Worm (Caenorhabditis elegans) whole organism, mixed stage, embryonic: Measurements from ENCODE around the gene W08E12.9.

Source experiments
- M03D4.4 ChIP-seq: sonication (generic microtip); optimal IDR thresholded peaks from 2 replicates; lab custom pipeline; 2017; ENCODE audit warnings: mild to moderate bottlenecking, missing genetic modification characterization, missing compliant biosample characterization
- bed-3 ChIP-seq: fragments of 200-800 bp; sonication (Bioruptor generic); optimal IDR thresholded peaks from 3 replicates; lab custom pipeline; 2018; ENCODE audit warnings: mild to moderate bottlenecking, missing genetic modification characterization, moderate library complexity, missing compliant biosample characterization
- blmp-1 ChIP-seq: fragments of 150-350 bp; optimal IDR thresholded peaks from 2 replicates; lab custom pipeline; 2014; ENCODE audit warnings: missing biosample characterization, missing genetic modification characterization
- ceh-39 ChIP-seq: fragments of 150-350 bp; optimal IDR thresholded peaks from 2 replicates; lab custom pipeline; 2014; ENCODE audit warnings: missing biosample characterization, missing genetic modification characterization
- ceh-43 ChIP-seq: fragments of 200-800 bp; sonication (Bioruptor generic); optimal IDR thresholded peaks from 2 replicates; lab custom pipeline; 2018; ENCODE audit warnings: mild to moderate bottlenecking, missing genetic modification characterization, moderate library complexity, missing compliant biosample characterization
- ceh-83 ChIP-seq: fragments of 200-800 bp; sonication (Bioruptor generic); optimal IDR thresholded peaks from 2 replicates; lab custom pipeline; 2018; ENCODE audit warnings: mild to moderate bottlenecking, missing genetic modification characterization, missing compliant biosample characterization
- ces-1 ChIP-seq: fragments of 150-350 bp; optimal IDR thresholded peaks from 2 replicates; lab custom pipeline; 2014; ENCODE audit warnings: missing biosample characterization, missing genetic modification reagents, missing genetic modification characterization
- cnd-1 ChIP-seq: fragments of 200-800 bp; sonication (Bioruptor generic); optimal IDR thresholded peaks from 2 replicates; lab custom pipeline; 2018; ENCODE audit warnings: mild to moderate bottlenecking, missing genetic modification characterization, missing compliant biosample characterization
- drap-1 ChIP-seq: fragments of 200-800 bp; sonication (Bioruptor generic); optimal IDR thresholded peaks from 3 replicates; lab custom pipeline; 2018; ENCODE audit warnings: mild to moderate bottlenecking, missing genetic modification characterization, missing compliant biosample characterization
- elt-1 ChIP-seq: sonication (generic microtip); optimal IDR thresholded peaks from 2 replicates; lab custom pipeline; 2017; ENCODE audit warnings: missing genetic modification characterization, mild to moderate bottlenecking, missing compliant biosample characterization, antibody characterized with exemption, moderate library complexity, borderline replicate concordance; ENCODE audit not compliant: insufficient read depth
- elt-3 ChIP-seq: fragments of 150-350 bp; optimal IDR thresholded peaks from 2 replicates; lab custom pipeline; 2014; ENCODE audit warnings: missing biosample characterization, missing genetic modification characterization
- flh-1 ChIP-seq: fragments of 200-800 bp; sonication (Bioruptor generic); optimal IDR thresholded peaks from 2 replicates; lab custom pipeline; 2018; ENCODE audit warnings: mild to moderate bottlenecking, missing genetic modification characterization, moderate library complexity, missing compliant biosample characterization
- ham-2 ChIP-seq: fragments of 200-800 bp; sonication (Bioruptor generic); optimal IDR thresholded peaks from 2 replicates; lab custom pipeline; 2018; ENCODE audit warnings: mild to moderate bottlenecking, missing genetic modification characterization, missing compliant biosample characterization
- hlh-1 ChIP-seq: fragments of 150-350 bp; optimal IDR thresholded peaks from 2 replicates; lab custom pipeline; 2014; ENCODE audit warnings: missing biosample characterization, missing genetic modification reagents, missing genetic modification characterization
- lin-13 ChIP-seq: fragments of 150-350 bp; optimal IDR thresholded peaks from 2 replicates; lab custom pipeline; 2014; ENCODE audit warnings: missing biosample characterization, missing genetic modification characterization
- lin-32 ChIP-seq: fragments of 200-800 bp; sonication (Bioruptor generic); optimal IDR thresholded peaks from 2 replicates; lab custom pipeline; 2018; ENCODE audit warnings: mild to moderate bottlenecking, missing genetic modification characterization, missing compliant biosample characterization
- lsy-2 ChIP-seq: fragments of 150-350 bp; optimal IDR thresholded peaks from 2 replicates; lab custom pipeline; 2014; ENCODE audit warnings: missing biosample characterization, missing genetic modification characterization
- mab-5 ChIP-seq: fragments of 150-350 bp; optimal IDR thresholded peaks from 2 replicates; lab custom pipeline; 2014; ENCODE audit warnings: missing biosample characterization, missing genetic modification characterization
- mep-1 ChIP-seq: fragments of 150-350 bp; optimal IDR thresholded peaks from 2 replicates; lab custom pipeline; 2017; ENCODE audit warnings: missing biosample characterization, missing genetic modification reagents, missing genetic modification characterization, inconsistent platforms
- mls-2 ChIP-seq: sonication (generic microtip); optimal IDR thresholded peaks from 2 replicates; lab custom pipeline; 2016; ENCODE audit warnings: mild to moderate bottlenecking, missing genetic modification characterization, moderate library complexity, missing compliant biosample characterization
- nhr-12 ChIP-seq: fragments of 150-350 bp; optimal IDR thresholded peaks from 2 replicates; lab custom pipeline; 2014; ENCODE audit warnings: missing biosample characterization, missing genetic modification characterization
- nhr-2 ChIP-seq: fragments of 150-350 bp; optimal IDR thresholded peaks from 2 replicates; lab custom pipeline; 2014; ENCODE audit warnings: missing biosample characterization, missing genetic modification characterization
- nhr-237 ChIP-seq: fragments of 150-350 bp; optimal IDR thresholded peaks from 2 replicates; lab custom pipeline; 2014; ENCODE audit warnings: missing biosample characterization, missing genetic modification characterization
- nhr-28 ChIP-seq: fragments of 150-350 bp; optimal IDR thresholded peaks from 2 replicates; lab custom pipeline; 2014; ENCODE audit warnings: missing biosample characterization, missing genetic modification characterization
- nhr-76 ChIP-seq: sonication (generic microtip); optimal IDR thresholded peaks from 2 replicates; lab custom pipeline; 2017; ENCODE audit warnings: missing biosample characterization, missing genetic modification characterization
- pha-4 ChIP-seq: fragments of 150-350 bp; optimal IDR thresholded peaks from 2 replicates; lab custom pipeline; 2018; ENCODE audit warnings: missing biosample characterization, missing genetic modification reagents, missing genetic modification characterization
- sem-2 ChIP-seq: fragments of 200-800 bp; sonication (Bioruptor generic); optimal IDR thresholded peaks from 2 replicates; lab custom pipeline; 2018; ENCODE audit warnings: mild to moderate bottlenecking, missing genetic modification characterization, missing compliant biosample characterization
- snpc-4 ChIP-seq: fragments of 150-350 bp; optimal IDR thresholded peaks from 2 replicates; lab custom pipeline; 2014; ENCODE audit warnings: missing biosample characterization, missing genetic modification characterization
- sptf-1 ChIP-seq: sonication (generic microtip); optimal IDR thresholded peaks from 2 replicates; lab custom pipeline; 2017; ENCODE audit warnings: mild to moderate bottlenecking, missing genetic modification characterization, moderate library complexity, missing compliant biosample characterization
- tbx-8 ChIP-seq: fragments of 200-800 bp; sonication (Bioruptor generic); optimal IDR thresholded peaks from 2 replicates; lab custom pipeline; 2018; ENCODE audit warnings: mild to moderate bottlenecking, missing genetic modification characterization, moderate library complexity, missing compliant biosample characterization
- unc-120 ChIP-seq: sonication (generic microtip); optimal IDR thresholded peaks from 2 replicates; lab custom pipeline; 2017; ENCODE audit warnings: missing genetic modification characterization, missing compliant biosample characterization; ENCODE audit not compliant: poor library complexity, severe bottlenecking
- unc-39 ChIP-seq: fragments of 150-350 bp; optimal IDR thresholded peaks from 2 replicates; lab custom pipeline; 2014; ENCODE audit warnings: missing biosample characterization, missing genetic modification characterization
- unc-62 ChIP-seq: fragments of 150-350 bp; optimal IDR thresholded peaks from 2 replicates; lab custom pipeline; 2014; ENCODE audit warnings: missing biosample characterization, missing genetic modification reagents, missing genetic modification characterization
- zip-8 ChIP-seq: fragments of 150-350 bp; optimal IDR thresholded peaks from 2 replicates; lab custom pipeline; 2014; ENCODE audit warnings: missing biosample characterization, missing genetic modification characterization
- ztf-11 ChIP-seq: fragments of 150-350 bp; optimal IDR thresholded peaks from 2 replicates; lab custom pipeline; 2014; ENCODE audit warnings: missing biosample characterization, missing genetic modification characterization

W08E12.9 gene

DNA sequence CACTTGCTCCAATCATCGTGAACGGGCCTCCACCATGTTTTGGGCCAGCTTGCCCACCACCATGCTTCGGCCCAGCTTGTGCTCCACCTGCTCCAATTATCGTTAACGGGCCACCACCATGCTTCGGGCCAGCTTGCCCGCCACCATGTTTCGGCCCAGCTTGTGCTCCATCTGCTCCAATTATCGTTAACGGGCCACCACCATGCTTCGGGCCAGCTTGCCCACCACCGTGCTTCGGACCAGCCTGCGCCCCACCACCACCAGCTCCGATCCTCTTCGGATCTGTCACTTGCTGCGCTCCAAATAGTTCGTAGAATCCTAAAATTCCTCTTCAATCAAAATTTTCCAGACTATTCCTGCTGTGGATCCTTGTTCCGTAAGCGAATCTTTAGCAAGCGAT, 8.1 kb downstream of the W08E12.9 start:
- TF ChIP-seq pha-4 (tag; lab: Kevin White, UChicago) (no peak), cnd-1 (tag; lab: Kevin White, UChicago) (no peak), ceh-83 (peak; percentile 46), hlh-1 (no peak)

DNA sequence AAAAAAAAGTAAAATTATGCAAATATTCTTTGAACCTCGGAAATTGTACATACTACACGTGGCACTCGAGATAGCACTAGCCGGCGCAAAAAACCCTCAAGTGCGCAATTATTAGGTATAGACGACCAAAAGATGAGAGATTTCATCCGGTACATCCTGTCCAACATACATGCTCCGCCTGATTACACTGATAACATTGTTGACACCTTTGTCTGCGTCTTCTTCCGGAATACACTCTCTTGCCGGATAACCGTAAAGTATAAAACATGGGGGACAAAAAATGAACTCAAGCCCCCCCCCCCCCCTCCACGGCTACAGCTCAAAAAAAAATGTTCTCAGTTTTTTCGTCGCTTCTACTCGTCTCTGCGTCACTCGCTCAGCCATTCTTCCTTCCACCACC, 9.1 kb downstream of the W08E12.9 start, which contains the start of gene W08E12.6:
Gene W08E12.6, plus strand, starts transcription at position 301 of the 400 bp plus-strand sequence.
- TF ChIP-seq nhr-28 (tag; lab: Kevin White, UChicago): no peak
- TF ChIP-seq elt-3 (tag; lab: Kevin White, UChicago): no peak
- no peak for TF ChIP-seq drap-1 (GFP tag; lab: Kevin White, UChicago)
- no peak for TF ChIP-seq sptf-1 (tag; lab: Kevin White, UChicago)
- no peak for TF ChIP-seq nhr-76
- TF ChIP-seq elt-1: no peak
- TF ChIP-seq flh-1: no peak
- no peak for TF ChIP-seq nhr-237 (tag; lab: Kevin White, UChicago)
- TF ChIP-seq sem-2 (GFP tag; lab: Kevin White, UChicago): no peak
- TF ChIP-seq unc-62 (GFP tag; lab: Kevin White, UChicago): no peak
- no peak for TF ChIP-seq ceh-43 (GFP tag; lab: Kevin White, UChicago)
- no peak for TF ChIP-seq bed-3 (GFP tag; lab: Kevin White, UChicago)
- no peak for TF ChIP-seq ceh-83
- no peak for TF ChIP-seq nhr-12 (tag; lab: Kevin White, UChicago)
- no peak for TF ChIP-seq lin-32 (GFP tag; lab: Kevin White, UChicago)
- no peak for TF ChIP-seq mep-1 (tag; lab: Kevin White, UChicago)
- TF ChIP-seq blmp-1 (tag; lab: Kevin White, UChicago): no peak
- no peak for TF ChIP-seq ceh-39 (tag; lab: Kevin White, UChicago)
- TF ChIP-seq ces-1: no peak
- no peak for TF ChIP-seq cnd-1 (tag; lab: Kevin White, UChicago)

DNA sequence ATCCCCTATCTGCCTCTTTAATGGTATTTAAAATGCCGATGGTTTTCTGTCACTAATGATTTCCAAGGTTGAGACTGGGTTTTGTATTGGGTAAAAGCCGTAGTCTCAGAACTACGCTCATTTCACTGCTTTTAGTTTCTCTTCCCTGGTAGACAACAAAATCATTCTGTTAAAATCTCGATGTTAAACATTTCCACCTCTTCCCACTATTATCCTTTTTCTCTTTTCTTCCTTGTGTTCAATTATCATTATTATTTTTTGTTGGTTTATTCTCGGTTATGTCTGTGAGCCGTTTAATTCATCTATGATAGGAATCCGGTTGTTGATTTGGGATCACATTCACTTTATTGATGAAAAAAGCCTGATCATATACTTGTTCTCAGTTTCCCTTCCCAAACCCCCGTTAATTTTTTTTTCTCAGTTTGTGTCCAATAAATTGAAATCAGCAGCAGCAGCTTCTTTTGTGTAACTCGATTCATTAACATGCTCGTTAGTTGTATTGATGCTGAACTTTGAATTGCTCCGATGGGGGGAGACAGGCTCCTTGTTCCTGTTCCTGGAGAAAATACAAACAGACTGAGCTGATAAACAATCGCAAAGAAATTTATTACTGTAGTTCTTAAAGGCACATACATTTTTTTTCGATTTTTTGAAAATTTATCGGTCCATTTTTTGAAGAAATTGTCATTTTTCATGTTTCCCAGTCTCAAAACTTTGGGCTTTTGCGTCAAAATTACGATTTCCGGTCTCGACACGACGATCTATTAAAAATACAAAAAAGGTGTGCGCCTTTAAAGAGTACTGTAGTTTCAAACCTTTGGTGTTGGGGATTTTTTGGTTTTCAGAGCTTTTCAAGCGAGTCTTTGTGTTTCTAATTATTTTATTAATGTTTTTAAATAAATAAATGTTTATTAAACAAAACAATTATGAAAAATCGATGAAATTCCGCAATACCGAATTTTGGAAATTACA, 10.5 kb downstream of the W08E12.9 start:
- TF ChIP-seq ceh-43 (GFP tag; lab: Kevin White, UChicago) (no peak), mls-2 (tag; lab: Kevin White, UChicago) (no peak), ces-1 (no peak), cnd-1 (tag; lab: Kevin White, UChicago) (no peak), sptf-1 (tag; lab: Kevin White, UChicago) (no peak), tbx-8 (GFP tag; lab: Kevin White, UChicago) (no peak), sem-2 (GFP tag; lab: Kevin White, UChicago) (no peak), hlh-1 (no peak), nhr-76 (no peak), unc-62 (GFP tag; lab: Kevin White, UChicago) (no peak), elt-1 (no peak), ham-2 (GFP tag; lab: Kevin White, UChicago) (no peak), lin-13 (tag; lab: Kevin White, UChicago) (no peak), drap-1 (GFP tag; lab: Kevin White, UChicago) (no peak)
- TF ChIP-seq, all 35 proteins: peak for 0

DNA sequence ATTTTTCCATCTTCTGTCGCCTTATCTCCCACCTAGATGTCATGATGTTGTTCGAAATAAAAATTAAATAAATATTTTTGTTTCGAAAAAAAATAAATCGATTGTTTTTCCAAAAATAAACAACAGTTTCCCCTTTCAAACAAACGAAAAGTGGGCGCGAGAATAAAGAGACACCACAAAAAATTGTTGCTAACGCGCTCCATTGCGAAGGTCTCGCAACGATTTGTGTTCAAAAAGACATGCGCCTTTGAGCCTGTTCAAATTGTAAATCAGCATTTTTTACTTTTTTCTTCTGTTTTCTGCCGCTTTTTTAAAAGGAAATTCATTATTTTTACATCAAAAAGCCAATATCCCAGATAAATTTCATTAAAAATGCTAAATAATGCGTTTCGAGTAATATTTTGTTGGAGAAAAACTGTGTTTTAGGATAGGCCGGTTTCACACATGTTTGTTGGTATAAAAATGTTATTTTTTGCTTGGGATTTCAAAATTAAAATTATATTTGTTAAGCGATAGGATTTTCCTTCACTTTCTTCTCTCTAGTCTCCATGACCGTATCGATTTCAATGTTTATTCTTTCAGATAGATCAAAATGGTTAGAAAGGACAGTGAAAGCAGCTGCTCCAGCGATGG, 12.7 kb downstream of the W08E12.9 start, which contains the start of gene W08E12.7:
Gene W08E12.7, plus strand, starts transcription at position 583 of the 633 bp plus-strand sequence.
- TF ChIP-seq ztf-11 (tag; lab: Kevin White, UChicago) (no peak), nhr-2 (tag; lab: Kevin White, UChicago) (no peak), ceh-83 (peak; percentile 25), bed-3 (GFP tag; lab: Kevin White, UChicago) (peak; percentile 28), ham-2 (GFP tag; lab: Kevin White, UChicago) (no peak), pha-4 (tag; lab: Kevin White, UChicago) (peak; percentile 89), flh-1 (no peak), lin-32 (GFP tag; lab: Kevin White, UChicago) (no peak), sptf-1 (tag; lab: Kevin White, UChicago) (peak; percentile 82), unc-62 (GFP tag; lab: Kevin White, UChicago) (peak; percentile 51), lsy-2 (peak; percentile 91), blmp-1 (tag; lab: Kevin White, UChicago) (peak; percentile 45), mab-5 (tag; lab: Kevin White, UChicago) (peak; percentile 46), ceh-43 (GFP tag; lab: Kevin White, UChicago) (peak; percentile 40), cnd-1 (tag; lab: Kevin White, UChicago) (peak; percentile 77), mls-2 (tag; lab: Kevin White, UChicago) (peak; percentile 53), unc-39 (tag; lab: Kevin White, UChicago) (no peak), drap-1 (GFP tag; lab: Kevin White, UChicago) (peak; percentile 36), elt-3 (tag; lab: Kevin White, UChicago) (no peak), ceh-39 (tag; lab: Kevin White, UChicago) (peak; percentile 77), nhr-12 (tag; lab: Kevin White, UChicago) (no peak), M03D4.4 (tag; lab: Kevin White, UChicago) (peak; percentile 69), snpc-4 (tag; lab: Kevin White, UChicago) (no peak), hlh-1 (peak; percentile 84), tbx-8 (GFP tag; lab: Kevin White, UChicago) (peak; percentile 25), elt-1 (no peak), zip-8 (no peak), nhr-76 (no peak), nhr-237 (tag; lab: Kevin White, UChicago) (peak; percentile 96), ces-1 (no peak), sem-2 (GFP tag; lab: Kevin White, UChicago) (no peak), mep-1 (tag; lab: Kevin White, UChicago) (peak; percentile 99), lin-13 (tag; lab: Kevin White, UChicago) (peak; percentile 95), nhr-28 (tag; lab: Kevin White, UChicago) (peak; percentile 25), unc-120 (peak; percentile 51)
